Worm (Caenorhabditis elegans) whole organism, early embryonic: Measurements from ENCODE around the gene rcan-1.

Experiments used
- F13C5.2 ChIP-seq: sonication (generic microtip); optimal IDR thresholded peaks from 2 replicates; lab custom pipeline; 2017; ENCODE audit warnings: mild to moderate bottlenecking, missing genetic modification characterization, inconsistent platforms, missing compliant biosample characterization
- ama-1 ChIP-seq: fragments of 150-350 bp; optimal IDR thresholded peaks from 2 replicates; lab custom pipeline; 2014
- ceh-36 ChIP-seq: sonication (generic microtip); optimal IDR thresholded peaks from 2 replicates; lab custom pipeline; 2016; ENCODE audit warnings: missing genetic modification characterization, inconsistent platforms, missing compliant biosample characterization
- ets-7 ChIP-seq: sonication (generic microtip); optimal IDR thresholded peaks from 2 replicates; lab custom pipeline; 2016; ENCODE audit warnings: missing genotype, missing genetic modification characterization, missing compliant biosample characterization
- hmg-4 ChIP-seq: fragments of 200-800 bp; sonication (Bioruptor generic); optimal IDR thresholded peaks from 2 replicates; lab custom pipeline; 2018; ENCODE audit warnings: mild to moderate bottlenecking, missing genetic modification characterization, missing compliant biosample characterization
- hnd-1 ChIP-seq: sonication (generic microtip); optimal IDR thresholded peaks from 2 replicates; lab custom pipeline; 2016; ENCODE audit warnings: missing genetic modification characterization, missing compliant biosample characterization
- scrt-1 ChIP-seq: fragments of 200-800 bp; sonication (Bioruptor generic); IDR thresholded peaks from 2 replicates; pipeline ENCODE4 v1.3.6; 2022; ENCODE audit warnings: missing genetic modification characterization, missing compliant biosample characterization
- tbx-11 ChIP-seq: fragments of 200-800 bp; sonication (Bioruptor generic); IDR thresholded peaks from 2 replicates; pipeline ENCODE4 v1.3.6; 2022; ENCODE audit warnings: missing genetic modification characterization, missing compliant biosample characterization
- tbx-37 ChIP-seq: fragments of 200-800 bp; sonication (Bioruptor generic); conservative IDR thresholded peaks from 2 replicates; pipeline ENCODE4 v1.3.6; 2022; ENCODE audit warnings: missing genetic modification reagents, missing genetic modification characterization, missing compliant biosample characterization
- tra-4 ChIP-seq: sonication (generic microtip); optimal IDR thresholded peaks from 2 replicates; lab custom pipeline; 2017; ENCODE audit warnings: missing genetic modification characterization, missing compliant biosample characterization

DNA sequence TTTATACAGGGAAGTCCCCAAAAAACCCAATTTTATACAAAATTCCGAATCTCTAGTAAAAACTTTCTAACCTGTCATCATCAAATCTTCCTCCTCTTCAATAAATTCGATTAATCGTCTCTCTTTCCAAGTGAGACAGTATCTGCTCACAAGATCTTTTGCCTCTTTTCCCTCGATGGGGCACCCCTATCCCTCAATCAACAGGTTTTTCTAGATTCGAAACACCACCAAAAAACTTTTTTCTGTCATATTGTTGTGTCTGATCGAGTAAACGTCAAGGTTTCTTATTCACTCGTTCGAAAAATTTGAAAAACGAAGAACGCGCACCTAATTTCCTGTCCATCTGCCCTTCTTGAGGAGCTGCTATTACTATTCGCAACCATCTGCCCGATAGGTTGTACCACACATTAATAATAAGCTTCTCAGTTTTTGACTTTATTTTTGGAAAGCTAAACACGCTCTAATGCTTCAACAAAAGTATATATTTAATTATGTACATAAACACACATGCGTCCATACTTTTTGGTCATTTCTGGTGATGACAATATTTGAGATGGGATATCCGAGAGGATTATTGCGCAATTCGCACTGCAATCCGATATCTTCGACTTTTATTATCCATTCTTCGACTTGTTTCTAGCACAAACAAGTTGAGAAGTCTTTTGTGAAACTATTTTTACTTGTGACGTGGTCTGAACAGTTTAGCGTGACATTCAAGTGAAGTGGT, 35.4 kb upstream of the rcan-1 start:
- TF ChIP-seq ama-1 (no peak), hmg-4 (no peak), ets-7 (tag; lab: Kevin White, UChicago) (no peak), ceh-36 (tag; lab: Kevin White, UChicago) (no peak), tbx-37 (GFP tag; lab: Robert Waterston, UW) (no peak), hnd-1 (tag; lab: Kevin White, UChicago) (no peak), tbx-11 (GFP tag; lab: Robert Waterston, UW) (no peak), F13C5.2 (tag; lab: Kevin White, UChicago) (no peak), scrt-1 (GFP tag; lab: Robert Waterston, UW) (no peak), tra-4 (no peak)
